Fruit fly (Drosophila melanogaster) whole organism, wandering third instar larva: ENCODE data around the gene CG42780.

ENCODE experiments used
- Abd-B ChIP-seq: fragments of >200 bp; optimal IDR thresholded peaks from 2 replicates; lab custom pipeline; 2017; ENCODE audit warnings: missing biosample characterization, missing genetic modification characterization
- CG32264 ChIP-seq: fragments of 200-800 bp; sonication (Bioruptor generic); optimal IDR thresholded peaks from 2 replicates; lab custom pipeline; 2016; ENCODE audit warnings: missing biosample characterization, missing genetic modification characterization
- CG9705 ChIP-seq: fragments of 200-800 bp; sonication (Bioruptor generic); optimal IDR thresholded peaks from 2 replicates; lab custom pipeline; 2018; ENCODE audit warnings: missing biosample characterization, mild to moderate bottlenecking, missing genetic modification characterization
- CrebA ChIP-seq: fragments of 200-800 bp; sonication (Bioruptor generic); optimal IDR thresholded peaks from 2 replicates; lab custom pipeline; 2016; ENCODE audit warnings: missing biosample characterization, mild to moderate bottlenecking, missing genetic modification characterization, borderline replicate concordance
- Dfd ChIP-seq: fragments of >200 bp; optimal IDR thresholded peaks from 2 replicates; lab custom pipeline; 2017; ENCODE audit warnings: missing biosample characterization, missing genetic modification characterization
- Dif ChIP-seq: fragments of 200-275, 200-300 bp; sonication (Bioruptor generic); optimal IDR thresholded peaks from 2 replicates; lab custom pipeline; 2018; ENCODE audit warnings: missing biosample characterization, missing genetic modification characterization; ENCODE audit not compliant: partially characterized antibody
- GATAd ChIP-seq: sonication (Bioruptor generic); optimal IDR thresholded peaks from 2 replicates; lab custom pipeline; 2016; ENCODE audit warnings: missing biosample characterization, missing genetic modification characterization
- HLH106 ChIP-seq: fragments of 200-800 bp; optimal IDR thresholded peaks from 3 replicates; lab custom pipeline; 2019; ENCODE audit warnings: missing biosample characterization, mild to moderate bottlenecking, missing genetic modification characterization, moderate library complexity
- Hnf4 ChIP-seq: fragments of 200-800 bp; sonication (Bioruptor generic); optimal IDR thresholded peaks from 2 replicates; lab custom pipeline; 2016; ENCODE audit warnings: missing biosample characterization, mild to moderate bottlenecking, missing genetic modification characterization
- Hr78 ChIP-seq: fragments of >200 bp; optimal IDR thresholded peaks from 2 replicates; lab custom pipeline; 2017; ENCODE audit warnings: missing biosample characterization, missing genetic modification characterization
- Hr83 ChIP-seq: fragments of 200-300 bp; sonication (Bioruptor generic); optimal IDR thresholded peaks from 2 replicates; lab custom pipeline; 2016; ENCODE audit warnings: missing biosample characterization, mild to moderate bottlenecking, missing genetic modification characterization, moderate library complexity; ENCODE audit not compliant: poor library complexity, severe bottlenecking
- Jra ChIP-seq: sonication (Bioruptor generic); optimal IDR thresholded peaks from 2 replicates; lab custom pipeline; 2016; ENCODE audit warnings: missing biosample characterization, missing genetic modification characterization
- Mio ChIP-seq: sonication (Bioruptor generic); optimal IDR thresholded peaks from 2 replicates; lab custom pipeline; 2016; ENCODE audit warnings: missing biosample characterization, missing genetic modification characterization
- Myc ChIP-seq: fragments of >200 bp; optimal IDR thresholded peaks from 2 replicates; lab custom pipeline; 2017
- N ChIP-seq: fragments of >200 bp; optimal IDR thresholded peaks from 2 replicates; lab custom pipeline; 2018; ENCODE audit warnings: missing biosample characterization, missing external identifiers, missing genetic modification characterization
- OdsH ChIP-seq: fragments of 200-800 bp; sonication (Bioruptor generic); optimal IDR thresholded peaks from 2 replicates; lab custom pipeline; 2016; ENCODE audit warnings: missing biosample characterization, mild to moderate bottlenecking, missing genetic modification characterization
- Rel ChIP-seq, 2 experiments: fragments of 200-800 bp; sonication (Bioruptor generic) in 1 of 2; optimal IDR thresholded peaks; 2 replicates in 1 of 2; 3 replicates in 1 of 2; lab custom pipeline; 2016 to 2019; ENCODE audit warnings: mild to moderate bottlenecking in 2 of 2, missing biosample characterization in 2 of 2, missing genetic modification characterization in 2 of 2, moderate library complexity in 1 of 2
- Sp1 ChIP-seq: fragments of 200-800 bp; sonication (Bioruptor generic); optimal IDR thresholded peaks from 3 replicates; lab custom pipeline; 2019; ENCODE audit warnings: missing biosample characterization, mild to moderate bottlenecking, missing genetic modification characterization, moderate library complexity
- Vsx2 ChIP-seq: fragments of 200-300, 225-300 bp; sonication (Bioruptor generic); optimal IDR thresholded peaks from 2 replicates; lab custom pipeline; 2018; ENCODE audit warnings: missing biosample characterization, missing genetic modification characterization; ENCODE audit not compliant: partially characterized antibody
- br ChIP-seq: fragments of 200-800 bp; sonication (Bioruptor generic); optimal IDR thresholded peaks from 2 replicates; lab custom pipeline; 2016; ENCODE audit warnings: missing biosample characterization, missing genetic modification characterization
- brk ChIP-seq: fragments of 200-800 bp; sonication (Bioruptor generic); optimal IDR thresholded peaks from 2 replicates; lab custom pipeline; 2016; ENCODE audit warnings: missing biosample characterization, mild to moderate bottlenecking, missing genetic modification characterization
- dl ChIP-seq, 2 experiments: fragments of 175-275, 200-275 bp in 1 of 2; fragments of 200-275 bp in 1 of 2; sonication (Bioruptor generic); optimal IDR thresholded peaks; lab custom pipeline; 2018; ENCODE audit warnings: mild to moderate bottlenecking in 2 of 2, missing biosample characterization in 2 of 2, missing genetic modification characterization in 2 of 2, moderate library complexity in 2 of 2; ENCODE audit not compliant: partially characterized antibody in 2 of 2, insufficient read depth in 1 of 2
- dmrt93B ChIP-seq: fragments of 200-800 bp; sonication (Bioruptor generic); optimal IDR thresholded peaks from 2 replicates; lab custom pipeline; 2018; ENCODE audit warnings: missing biosample characterization, mild to moderate bottlenecking, missing genetic modification characterization
- dsf ChIP-seq: sonication (Bioruptor generic); optimal IDR thresholded peaks from 2 replicates; lab custom pipeline; 2016; ENCODE audit warnings: missing biosample characterization, missing genetic modification characterization, borderline replicate concordance
- ey ChIP-seq: fragments of 200-800 bp; sonication (Bioruptor generic); optimal IDR thresholded peaks from 2 replicates; lab custom pipeline; 2016; ENCODE audit warnings: missing biosample characterization, missing genetic modification characterization
- foxo ChIP-seq, 2 experiments: fragments of 200-800 bp; sonication (Bioruptor generic); optimal IDR thresholded peaks; 2 replicates in 1 of 2; 3 replicates in 1 of 2; lab custom pipeline; 2016 to 2017; ENCODE audit warnings: missing biosample characterization in 2 of 2, missing genetic modification characterization in 2 of 2
- fru ChIP-seq: fragments of 200-800 bp; sonication (Bioruptor generic); optimal IDR thresholded peaks from 3 replicates; lab custom pipeline; 2016; ENCODE audit warnings: missing biosample characterization, mild to moderate bottlenecking, missing genetic modification characterization
- h ChIP-seq: fragments of 200-800 bp; sonication (Bioruptor generic); optimal IDR thresholded peaks from 3 replicates; lab custom pipeline; 2016; ENCODE audit warnings: missing biosample characterization, mild to moderate bottlenecking, missing genetic modification characterization
- jim ChIP-seq: fragments of 175-275, 200-325 bp; sonication (Bioruptor generic); optimal IDR thresholded peaks from 2 replicates; lab custom pipeline; 2016; ENCODE audit warnings: missing biosample characterization, mild to moderate bottlenecking, missing genetic modification characterization
- lola ChIP-seq: fragments of >200 bp; optimal IDR thresholded peaks from 2 replicates; lab custom pipeline; 2017; ENCODE audit warnings: missing biosample characterization, missing genetic modification characterization
- pan ChIP-seq: fragments of >200 bp; optimal IDR thresholded peaks from 2 replicates; lab custom pipeline; 2017
- psq ChIP-seq: fragments of 200-800 bp; sonication (Bioruptor generic); optimal IDR thresholded peaks from 3 replicates; lab custom pipeline; 2017; ENCODE audit warnings: missing biosample characterization, mild to moderate bottlenecking, missing genetic modification characterization, moderate library complexity
- rgr ChIP-seq: fragments of 200-800 bp; sonication (Bioruptor generic); optimal IDR thresholded peaks from 3 replicates; lab custom pipeline; 2016; ENCODE audit warnings: missing biosample characterization, mild to moderate bottlenecking, missing genetic modification characterization
- sage ChIP-seq: fragments of 200-800 bp; sonication (Bioruptor generic); optimal IDR thresholded peaks from 2 replicates; lab custom pipeline; 2016; ENCODE audit warnings: missing biosample characterization, mild to moderate bottlenecking, missing genetic modification characterization
- sv ChIP-seq: fragments of 200-800 bp; sonication (Bioruptor generic); optimal IDR thresholded peaks from 3 replicates; lab custom pipeline; 2016; ENCODE audit warnings: missing biosample characterization, missing genetic modification characterization
- tai ChIP-seq: sonication (Bioruptor generic); optimal IDR thresholded peaks from 2 replicates; lab custom pipeline; 2016; ENCODE audit warnings: missing biosample characterization, missing genetic modification characterization
- usp ChIP-seq: fragments of >200 bp; optimal IDR thresholded peaks from 2 replicates; lab custom pipeline; 2017; ENCODE audit warnings: missing biosample characterization, missing genetic modification characterization
- woc ChIP-seq: sonication (Bioruptor generic); optimal IDR thresholded peaks from 2 replicates; lab custom pipeline; 2016; ENCODE audit warnings: missing biosample characterization, mild to moderate bottlenecking, missing genetic modification characterization

Gene CG42780

DNA sequence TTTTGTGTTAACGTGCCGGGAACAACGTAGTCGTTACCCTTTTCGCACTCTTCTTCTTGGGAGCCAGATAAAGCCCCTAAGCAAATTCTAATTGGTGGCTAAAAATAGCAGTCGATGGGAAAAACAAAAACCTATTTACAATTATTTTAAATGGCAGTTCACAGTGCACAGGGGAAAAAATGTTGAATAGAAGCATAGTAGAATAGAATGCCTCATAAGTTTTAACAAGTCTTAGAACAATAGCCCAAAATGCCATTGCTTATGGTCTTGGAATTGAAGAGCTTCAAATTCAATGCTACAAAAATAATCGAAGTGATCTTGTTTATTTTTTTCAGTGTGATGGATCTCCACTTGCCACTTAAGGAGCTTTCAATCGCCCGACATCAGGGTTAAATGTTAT is 502 bp upstream of the CG42780 start:
- TF ChIP-seq jim (GFP tag; lab: Kevin White, UChicago) = no peak
- TF ChIP-seq sage (GFP tag; lab: Kevin White, UChicago) = no peak
- TF ChIP-seq usp (GFP tag; lab: Kevin White, UChicago) = no peak
- no peak for TF ChIP-seq dl (GFP tag; optimal IDR thresholded peaks at IDR 0.05; lab: Kevin White, UChicago; ENCODE audit: insufficient read depth in 1 of 2, partially characterized antibody in 2 of 2)
- no peak for TF ChIP-seq dsf (GFP tag; lab: Kevin White, UChicago)
- peak in 1 of 2 experiments; percentile 1 for TF ChIP-seq foxo (GFP tag; optimal IDR thresholded peaks at IDR 0.05; lab: Kevin White, UChicago)
- TF ChIP-seq sv = peak; percentile 36
- peak; percentile 14 for TF ChIP-seq fru (GFP tag; lab: Kevin White, UChicago)
- TF ChIP-seq Myc (lab: Kevin White, UChicago) = no peak
- TF ChIP-seq N (GFP tag; lab: Kevin White, UChicago) = no peak
- TF ChIP-seq CG32264 (GFP tag; lab: Kevin White, UChicago) = no peak

DNA sequence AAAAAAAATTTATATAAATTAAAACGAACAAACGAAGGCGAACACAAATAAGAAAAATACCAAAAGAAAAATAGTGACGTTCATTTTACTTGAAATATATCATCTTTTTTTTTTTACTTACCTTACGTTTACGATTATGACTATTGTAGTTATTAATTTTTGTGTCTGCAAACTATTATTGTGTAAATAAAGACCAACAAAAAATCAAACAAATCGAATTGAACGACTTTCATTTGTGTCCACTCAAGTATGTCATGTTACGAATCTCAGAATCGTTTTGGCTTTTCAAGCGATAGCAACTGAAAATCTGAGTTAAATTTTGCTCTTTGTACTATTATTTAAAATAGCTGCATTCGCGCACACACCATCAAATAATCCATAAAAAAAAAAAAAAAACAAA is 3.2 kb downstream of the CG42780 start, which contains the start of gene Acsf3:
Gene Acsf3 (plus strand): TSS at position 301 of the 400 bp plus-strand sequence.
- TF ChIP-seq jim (GFP tag; lab: Kevin White, UChicago) = no peak
- TF ChIP-seq N (GFP tag; lab: Kevin White, UChicago) = no peak
- TF ChIP-seq Mio = no peak
- no peak for TF ChIP-seq Hnf4 (GFP tag; lab: Kevin White, UChicago)
- no peak for TF ChIP-seq dl (GFP tag; optimal IDR thresholded peaks at IDR 0.05; lab: Kevin White, UChicago; ENCODE audit: insufficient read depth in 1 of 2, partially characterized antibody in 2 of 2)
- no peak for TF ChIP-seq dmrt93B
- no peak for TF ChIP-seq woc (GFP tag; lab: Kevin White, UChicago)
- TF ChIP-seq HLH106 = no peak
- TF ChIP-seq foxo (GFP tag; optimal IDR thresholded peaks at IDR 0.05; lab: Kevin White, UChicago) = no peak
- no peak for TF ChIP-seq Abd-B (GFP tag; lab: Kevin White, UChicago)
- no peak for TF ChIP-seq OdsH (GFP tag; lab: Kevin White, UChicago)

DNA sequence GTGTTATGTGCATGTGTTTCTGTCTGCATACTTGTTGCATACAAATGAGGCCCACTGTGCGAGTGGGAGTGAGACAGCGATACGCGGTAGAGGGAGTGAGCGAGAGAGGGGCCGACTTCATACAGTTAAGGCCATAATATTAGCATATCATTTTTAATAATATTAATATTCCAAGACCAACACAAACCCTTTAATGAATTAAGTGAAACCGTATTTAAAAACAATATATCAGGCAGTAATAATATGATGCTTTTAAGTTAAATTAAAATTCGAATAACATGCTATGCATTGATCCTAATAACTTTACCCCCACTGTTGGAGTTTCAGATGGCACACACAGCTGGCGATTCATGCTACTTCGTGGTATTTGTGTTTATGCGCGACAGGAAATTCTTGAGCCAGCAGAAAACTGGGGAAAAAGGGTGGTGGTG is 7.2 kb downstream of the CG42780 start:
- TF ChIP-seq Myc (lab: Kevin White, UChicago) (no peak), lola (GFP tag; lab: Kevin White, UChicago) (no peak), Sp1 (GFP tag; lab: Kevin White, UChicago) (peak; percentile 98), jim (GFP tag; lab: Kevin White, UChicago) (no peak), Mio (no peak), Dif (GFP tag; lab: Kevin White, UChicago) (no peak), Hnf4 (GFP tag; lab: Kevin White, UChicago) (peak; percentile 92), sage (GFP tag; lab: Kevin White, UChicago) (peak; percentile 94), OdsH (GFP tag; lab: Kevin White, UChicago) (peak; percentile 97), h (GFP tag; lab: Kevin White, UChicago) (peak; percentile 97), Jra (peak; percentile 81), Vsx2 (GFP tag; lab: Kevin White, UChicago) (no peak), Abd-B (GFP tag; lab: Kevin White, UChicago) (no peak), br (peak; percentile 89), brk (GFP tag; lab: Kevin White, UChicago) (no peak), woc (GFP tag; lab: Kevin White, UChicago) (peak; percentile 97), foxo (GFP tag; optimal IDR thresholded peaks at IDR 0.05; lab: Kevin White, UChicago) (peak in 1 of 2 experiments; percentile 98), Hr83 (GFP tag; lab: Kevin White, UChicago) (peak; percentile 45), CrebA (GFP tag; lab: Kevin White, UChicago) (no peak), fru (GFP tag; lab: Kevin White, UChicago) (peak; percentile 96), psq (GFP tag; lab: Kevin White, UChicago) (peak; percentile 93), N (GFP tag; lab: Kevin White, UChicago) (no peak), sv (peak; percentile 88), Rel (GFP tag; optimal IDR thresholded peaks at IDR 0.05; lab: Kevin White, UChicago) (peak; percentile 93), Rel (tag; optimal IDR thresholded peaks at IDR 0.05; lab: Kevin White, UChicago) (peak; percentile 87), Hr78 (GFP tag; lab: Kevin White, UChicago) (no peak), Dfd (no peak), usp (GFP tag; lab: Kevin White, UChicago) (no peak), HLH106 (peak; percentile 97), dsf (GFP tag; lab: Kevin White, UChicago) (peak; percentile 61), CG9705 (GFP tag; lab: Kevin White, UChicago) (peak; percentile 93), dl (GFP tag; optimal IDR thresholded peaks at IDR 0.05; lab: Kevin White, UChicago; ENCODE audit: insufficient read depth in 1 of 2, partially characterized antibody in 2 of 2) (no peak), GATAd (GFP tag; lab: Kevin White, UChicago) (peak; percentile 82), CG32264 (GFP tag; lab: Kevin White, UChicago) (peak; percentile 67), dmrt93B (peak; percentile 94), ey (peak; percentile 93), pan (lab: Kevin White, UChicago) (no peak), rgr (GFP tag; lab: Kevin White, UChicago) (peak; percentile 97), tai (GFP tag; lab: Kevin White, UChicago) (peak; percentile 89)
